Fruit fly (Drosophila melanogaster) whole organism, embryonic: Measurements from ENCODE around the gene Glut4EF.

Experiments
- Adf1 ChIP-seq: fragments of 200-800 bp; sonication (Bioruptor generic); IDR thresholded peaks from 2 replicates; pipeline ENCODE4 v1.3.6; 2022; ENCODE audit warnings: missing biosample characterization, missing genetic modification characterization
- Aef1 ChIP-seq: fragments of 200-800 bp; sonication (Bioruptor generic); IDR thresholded peaks from 3 replicates; pipeline ENCODE4 v1.3.6; 2022; ENCODE audit warnings: missing biosample characterization, missing genetic modification characterization
- Awh ChIP-seq: fragments of 200-800 bp; sonication (Bioruptor generic); IDR thresholded peaks from 2 replicates; pipeline ENCODE4, ENCODE4 v1.3.6; 2022; ENCODE audit warnings: missing biosample characterization, missing genetic modification characterization
- B-H2 ChIP-seq: fragments of 200-800 bp; sonication (Bioruptor generic); optimal IDR thresholded peaks from 2 replicates; lab custom pipeline; 2018; ENCODE audit warnings: missing biosample characterization, mild to moderate bottlenecking, missing genetic modification characterization
- C15 ChIP-seq: fragments of 200-800 bp; sonication (Bioruptor generic); IDR thresholded peaks from 3 replicates; pipeline ENCODE4 v1.3.6; 2022; ENCODE audit warnings: missing biosample characterization, missing genetic modification characterization
- CG10267 ChIP-seq: fragments of 200-800 bp; sonication (Bioruptor generic); optimal IDR thresholded peaks from 2 replicates; lab custom pipeline; 2018; ENCODE audit warnings: missing biosample characterization, mild to moderate bottlenecking, missing genetic modification characterization, moderate library complexity
- CG10321 ChIP-seq: fragments of 200-800 bp; sonication (Bioruptor generic); IDR thresholded peaks from 2 replicates; pipeline ENCODE4 v1.3.6; 2022; ENCODE audit warnings: missing biosample characterization, missing genetic modification characterization
- CG10366 ChIP-seq: fragments of 200-800 bp; sonication (Bioruptor generic); IDR thresholded peaks from 2 replicates; pipeline ENCODE4 v1.3.6; 2022; ENCODE audit warnings: missing biosample characterization, missing genetic modification characterization
- CG12071 ChIP-seq: fragments of 200-800 bp; sonication (Bioruptor generic); optimal IDR thresholded peaks from 3 replicates; lab custom pipeline; 2018; ENCODE audit warnings: missing biosample characterization, mild to moderate bottlenecking, missing genetic modification characterization
- CG1233 ChIP-seq: fragments of 200-800 bp; sonication (Bioruptor generic); optimal IDR thresholded peaks from 4 replicates; lab custom pipeline; 2018; ENCODE audit warnings: missing biosample characterization, mild to moderate bottlenecking, missing genetic modification characterization
- CG13123 ChIP-seq: fragments of 200-800 bp; sonication (Bioruptor generic); optimal IDR thresholded peaks from 2 replicates; lab custom pipeline; 2016; ENCODE audit warnings: missing biosample characterization, missing genetic modification characterization
- CG13287 ChIP-seq: fragments of 200-800 bp; sonication (Bioruptor generic); IDR thresholded peaks from 2 replicates; pipeline ENCODE4 v1.3.6; 2022; ENCODE audit warnings: missing biosample characterization, missing genetic modification characterization; ENCODE audit not compliant: partially characterized antibody
- CG14050 ChIP-seq: fragments of 200-800 bp; sonication (Bioruptor generic); IDR thresholded peaks from 3 replicates; pipeline ENCODE4 v1.3.6; 2022; ENCODE audit warnings: missing biosample characterization, missing genetic modification characterization
- CG3407 ChIP-seq: fragments of 200-800 bp; sonication (Bioruptor generic); optimal IDR thresholded peaks from 2 replicates; lab custom pipeline; 2018; ENCODE audit warnings: missing biosample characterization, mild to moderate bottlenecking, missing genetic modification characterization
- CG34224 ChIP-seq: fragments of 200-800 bp; sonication (Bioruptor generic); IDR thresholded peaks from 3 replicates; pipeline ENCODE4 v1.3.6; 2022; ENCODE audit warnings: missing biosample characterization, missing genetic modification characterization; ENCODE audit not compliant: partially characterized antibody
- CG3838 ChIP-seq: fragments of 200-800 bp; sonication (Bioruptor generic); optimal IDR thresholded peaks from 3 replicates; lab custom pipeline; 2016; ENCODE audit warnings: missing biosample characterization, missing genetic modification characterization
- CG43689 ChIP-seq: fragments of 200-800 bp; sonication (Bioruptor generic); IDR thresholded peaks from 2 replicates; pipeline ENCODE4 v1.3.6; 2022; ENCODE audit warnings: missing biosample characterization, missing genetic modification characterization
- CG6654 ChIP-seq: fragments of 200-800 bp; sonication (Bioruptor generic); optimal IDR thresholded peaks from 2 replicates; lab custom pipeline; 2017; ENCODE audit warnings: missing biosample characterization, mild to moderate bottlenecking, missing genetic modification characterization
- CG6683 ChIP-seq: fragments of 200-800 bp; sonication (Bioruptor generic); optimal IDR thresholded peaks from 2 replicates; lab custom pipeline; 2017; ENCODE audit warnings: missing biosample characterization, mild to moderate bottlenecking, missing genetic modification characterization, missing genetic modification reagents
- CG6689 ChIP-seq: fragments of 200-800 bp; sonication (Bioruptor generic); IDR thresholded peaks from 2 replicates; pipeline ENCODE4 v1.3.6; 2022; ENCODE audit warnings: missing biosample characterization, missing genetic modification characterization
- CG7786 ChIP-seq: fragments of 200-800 bp; sonication (Bioruptor generic); optimal IDR thresholded peaks from 2 replicates; lab custom pipeline; 2016; ENCODE audit warnings: missing biosample characterization, missing genetic modification characterization
- CG9215 ChIP-seq: fragments of 200-800 bp; sonication (Bioruptor generic); IDR thresholded peaks from 2 replicates; pipeline ENCODE4 v1.3.6; 2022; ENCODE audit warnings: missing biosample characterization, missing genetic modification characterization
- CG9932 ChIP-seq: fragments of 200-800 bp; sonication (Bioruptor generic); IDR thresholded peaks from 2 replicates; pipeline ENCODE4 v1.3.6; 2022; ENCODE audit warnings: missing biosample characterization, missing genetic modification characterization
- Camta ChIP-seq: fragments of 200-800 bp; sonication (Bioruptor generic); optimal IDR thresholded peaks from 2 replicates; lab custom pipeline; 2016; ENCODE audit warnings: missing biosample characterization, missing genetic modification characterization
- CrebB ChIP-seq: fragments of 200-800 bp; sonication (Bioruptor generic); optimal IDR thresholded peaks from 3 replicates; lab custom pipeline; 2018; ENCODE audit warnings: missing biosample characterization, mild to moderate bottlenecking, missing genetic modification characterization
- Dip2 ChIP-seq: fragments of 200-800 bp; sonication (Bioruptor generic); IDR thresholded peaks from 2 replicates; pipeline ENCODE4 v1.3.6; 2022; ENCODE audit warnings: missing biosample characterization, missing genetic modification characterization
- Dp ChIP-seq: fragments of 200-800 bp; sonication (Bioruptor generic); optimal IDR thresholded peaks from 2 replicates; lab custom pipeline; 2018; ENCODE audit warnings: missing biosample characterization, mild to moderate bottlenecking, missing genetic modification characterization, moderate library complexity
- E2f2 ChIP-seq: fragments of 200-800 bp; sonication (Bioruptor generic); IDR thresholded peaks from 2 replicates; pipeline ENCODE4 v1.3.6; 2022; ENCODE audit warnings: missing biosample characterization, missing genetic modification characterization
- Eip74EF ChIP-seq, 2 experiments: fragments of 200-800 bp in 1 of 2; fragments of >200 bp in 1 of 2; sonication (Bioruptor generic) in 1 of 2; optimal IDR thresholded peaks; 2 replicates each; lab custom pipeline; 2017 to 2019; ENCODE audit warnings: missing biosample characterization in 2 of 2, missing genetic modification characterization in 2 of 2, mild to moderate bottlenecking in 1 of 2, moderate library complexity in 1 of 2
- GATAe ChIP-seq: fragments of 200-800 bp; sonication (Bioruptor generic); conservative IDR thresholded peaks from 2 replicates; pipeline ENCODE4 v1.3.6; 2022; ENCODE audit warnings: missing biosample characterization, missing genetic modification characterization
- Gsc ChIP-seq: fragments of 200-800 bp; sonication (Bioruptor generic); IDR thresholded peaks from 2 replicates; pipeline ENCODE4 v1.3.6; 2022; ENCODE audit warnings: missing biosample characterization, missing genetic modification characterization
- HmgZ ChIP-seq: fragments of 200-800 bp; sonication (Bioruptor generic); optimal IDR thresholded peaks from 2 replicates; lab custom pipeline; 2018; ENCODE audit warnings: missing biosample characterization, mild to moderate bottlenecking, missing genetic modification characterization
- Hr3 ChIP-seq: fragments of 200-800 bp; sonication (Bioruptor generic); optimal IDR thresholded peaks from 3 replicates; lab custom pipeline; 2016; ENCODE audit warnings: missing biosample characterization, missing genetic modification characterization
- Six4 ChIP-seq: fragments of 200-800 bp; sonication (Bioruptor generic); optimal IDR thresholded peaks from 2 replicates; lab custom pipeline; 2016; ENCODE audit warnings: missing biosample characterization, missing genetic modification characterization
- cg ChIP-seq: fragments of 200-800 bp; sonication (Bioruptor generic); optimal IDR thresholded peaks from 3 replicates; lab custom pipeline; 2019; ENCODE audit warnings: missing biosample characterization, mild to moderate bottlenecking, missing genetic modification characterization, moderate library complexity
- chif ChIP-seq, 2 experiments: fragments of 200-800 bp; sonication (Bioruptor generic); optimal IDR thresholded peaks; 3 replicates each; lab custom pipeline; 2016; ENCODE audit warnings: missing biosample characterization in 2 of 2, missing genetic modification characterization in 2 of 2
- grn ChIP-seq: fragments of 200-800 bp; sonication (Bioruptor generic); optimal IDR thresholded peaks from 3 replicates; lab custom pipeline; 2017; ENCODE audit warnings: missing biosample characterization, missing genetic modification characterization
- gro ChIP-seq: fragments of 200-800 bp; sonication (Bioruptor generic); optimal IDR thresholded peaks from 2 replicates; lab custom pipeline; 2016; ENCODE audit warnings: missing biosample characterization, missing genetic modification characterization
- hkb ChIP-seq, 2 experiments: fragments of 200-800 bp in 1 of 2; fragments of >200 bp in 1 of 2; sonication (Bioruptor generic) in 1 of 2; IDR thresholded peaks in 1 of 2; optimal IDR thresholded peaks in 1 of 2; 2 replicates each; pipeline versions ENCODE4 v1.3.6 to Lab custom; 2017 to 2022; ENCODE audit warnings: missing biosample characterization in 1 of 2, missing genetic modification characterization in 1 of 2
- jumu ChIP-seq: fragments of 200-800 bp; sonication (Bioruptor generic); optimal IDR thresholded peaks from 3 replicates; lab custom pipeline; 2016; ENCODE audit warnings: missing biosample characterization, missing genetic modification characterization
- lmd ChIP-seq: fragments of 200-800 bp; sonication (Bioruptor generic); IDR thresholded peaks from 2 replicates; pipeline ENCODE4 v1.3.6; 2022; ENCODE audit warnings: missing biosample characterization, missing genetic modification characterization
- mirr ChIP-seq: fragments of 200-800 bp; sonication (Bioruptor generic); optimal IDR thresholded peaks from 3 replicates; lab custom pipeline; 2018; ENCODE audit warnings: missing biosample characterization, mild to moderate bottlenecking, missing genetic modification characterization
- seq ChIP-seq: fragments of 200-800 bp; sonication (Bioruptor generic); IDR thresholded peaks from 2 replicates; pipeline ENCODE4 v1.3.6; 2022; ENCODE audit warnings: missing biosample characterization, missing genetic modification characterization
- sima ChIP-seq: fragments of 200-800 bp; sonication (Bioruptor generic); optimal IDR thresholded peaks from 2 replicates; lab custom pipeline; 2016; ENCODE audit warnings: missing biosample characterization, missing genetic modification characterization
- sob ChIP-seq: fragments of 200-800 bp; sonication (Bioruptor generic); IDR thresholded peaks from 2 replicates; pipeline ENCODE4 v1.3.6; 2022; ENCODE audit warnings: missing biosample characterization, missing genetic modification characterization
- zen2 ChIP-seq: fragments of 200-800 bp; sonication (Bioruptor generic); IDR thresholded peaks from 3 replicates; pipeline ENCODE4 v1.3.6; 2022; ENCODE audit warnings: missing biosample characterization, missing genetic modification characterization; ENCODE audit not compliant: partially characterized antibody

The Glut4EF gene

dm6 chr3R:9891527-9891926, 17.0 kb downstream of the Glut4EF start (continued):
- TF ChIP-seq seq (GFP tag; lab: Robert Waterston, UW) (no peak), CrebB (tag; lab: Kevin White, UChicago) (no peak), sima (GFP tag; lab: Kevin White, UChicago) (no peak), CG13123 (GFP tag; lab: Kevin White, UChicago) (no peak), GATAe (GFP tag; lab: Robert Waterston, UW) (no peak), CG10267 (no peak), CG6689 (GFP tag; lab: Robert Waterston, UW) (no peak), CG7786 (no peak), CG9932 (no peak), Hr3 (GFP tag; lab: Kevin White, UChicago) (no peak), CG43689 (no peak), CG13287 (GFP tag; lab: Robert Waterston, UW) (no peak; the same call in 1 of the 2 replicates), CG1233 (no peak), CG6683 (GFP tag; lab: Kevin White, UChicago) (no peak), CG34224 (GFP tag; lab: Robert Waterston, UW) (no peak), hkb (optimal IDR thresholded peaks at IDR 0.05; lab: Kevin White, UChicago) (no peak), hkb (GFP tag; IDR thresholded peaks at IDR 0.05; lab: Robert Waterston, UW) (no peak), Six4 (GFP tag; lab: Kevin White, UChicago) (no peak), CG14050 (0 out of 3 replicates have a peak, but pooled peaks have one; percentile 10), Adf1 (GFP tag; lab: Robert Waterston, UW) (peak; percentile 55), lmd (GFP tag; lab: Robert Waterston, UW) (no peak), CG3838 (GFP tag; lab: Kevin White, UChicago) (no peak), mirr (GFP tag; lab: Kevin White, UChicago) (peak; percentile 52), CG10366 (GFP tag; lab: Robert Waterston, UW) (no peak), Camta (no peak), HmgZ (tag; lab: Kevin White, UChicago) (no peak), Eip74EF (GFP tag; optimal IDR thresholded peaks at IDR 0.05; lab: Kevin White, UChicago) (no peak), C15 (GFP tag; lab: Robert Waterston, UW) (no peak), Dip2 (GFP tag; lab: Robert Waterston, UW) (no peak), CG6654 (no peak), chif (GFP tag; optimal IDR thresholded peaks at IDR 0.05; lab: Kevin White, UChicago) (no peak), zen2 (GFP tag; lab: Robert Waterston, UW) (no peak), Dp (GFP tag; lab: Kevin White, UChicago) (no peak), jumu (GFP tag; lab: Kevin White, UChicago) (no peak), CG12071 (GFP tag; lab: Kevin White, UChicago) (peak; percentile 32), grn (no peak), E2f2 (GFP tag; lab: Robert Waterston, UW) (peak; percentile 10; the same call in 1 of the 2 replicates), CG3407 (GFP tag; lab: Kevin White, UChicago) (no peak), Awh (peak; percentile 40; the same call in 1 of the 2 replicates), CG9215 (GFP tag; lab: Robert Waterston, UW) (no peak), CG10321 (GFP tag; lab: Robert Waterston, UW) (no peak), Gsc (GFP tag; lab: Robert Waterston, UW) (no peak), Aef1 (GFP tag; lab: Robert Waterston, UW) (no peak), cg (no peak), gro (GFP tag; lab: Kevin White, UChicago) (no peak), B-H2 (GFP tag; lab: Kevin White, UChicago) (peak; percentile 3), sob (GFP tag; lab: Robert Waterston, UW) (no peak)
- TF ChIP-seq, all 482 proteins: peak for 55
